Worm (Caenorhabditis elegans) whole organism, L1 larva: ENCODE measurements around the gene ugt-30.
"Not testable (repeated sequence)": the region's sequence is repeated elsewhere in the genome, so short reads cannot be mapped to it uniquely, and the experiment has no call there.

Experiments used
- C04F5.9 ChIP-seq: sonication (generic microtip); optimal IDR thresholded peaks from 2 replicates; lab custom pipeline; 2016; ENCODE audit warnings: missing genetic modification characterization, missing compliant biosample characterization
- C16A3.4 ChIP-seq: fragments of 150-350 bp; optimal IDR thresholded peaks from 2 replicates; lab custom pipeline; 2014; ENCODE audit warnings: missing biosample characterization, missing genetic modification characterization
- F16B12.6 ChIP-seq: fragments of 150-350 bp; optimal IDR thresholded peaks from 2 replicates; lab custom pipeline; 2014; ENCODE audit warnings: missing biosample characterization, missing genetic modification characterization
- alr-1 ChIP-seq: fragments of 200-800 bp; sonication (Bioruptor generic); optimal IDR thresholded peaks from 2 replicates; lab custom pipeline; 2018; ENCODE audit warnings: borderline replicate concordance, mild to moderate bottlenecking, missing genetic modification characterization, missing compliant biosample characterization
- ceh-82 ChIP-seq, 3 experiments: fragments of 150-350 bp in 1 of 3; sonication (generic microtip) in 2 of 3; optimal IDR thresholded peaks; 2 replicates each; lab custom pipeline; 2014 to 2017; ENCODE audit warnings: missing biosample characterization in 3 of 3, missing genetic modification characterization in 3 of 3
- efl-1 ChIP-seq, 4 experiments: fragments of 150-350 bp; optimal IDR thresholded peaks in 3 of 4; peaks in 1 of 4; 1 replicate in 1 of 4; 2 replicates in 3 of 4; lab custom pipeline; 2014; ENCODE audit warnings: missing biosample characterization in 2 of 4, missing genetic modification characterization in 2 of 4, missing genetic modification reagents in 2 of 4
- egl-13 ChIP-seq: sonication (generic microtip); optimal IDR thresholded peaks from 2 replicates; lab custom pipeline; 2016; ENCODE audit warnings: missing genotype, missing genetic modification reagents, missing genetic modification characterization, missing compliant biosample characterization
- egl-27 ChIP-seq, 2 experiments: fragments of 150-350 bp in 1 of 2; sonication (generic microtip); optimal IDR thresholded peaks; 3 replicates each; lab custom pipeline; 2017 to 2018; ENCODE audit warnings: missing biosample characterization in 2 of 2, missing genetic modification characterization in 2 of 2, missing genetic modification reagents in 2 of 2
- fos-1 ChIP-seq: fragments of 150-350 bp; optimal IDR thresholded peaks from 2 replicates; lab custom pipeline; 2014; ENCODE audit warnings: missing biosample characterization, missing genetic modification characterization
- grh-1 ChIP-seq: fragments of 200-800 bp; sonication (Bioruptor generic); IDR thresholded peaks from 2 replicates; pipeline ENCODE4 v1.3.6; 2022; ENCODE audit warnings: missing genetic modification reagents, missing genetic modification characterization, missing compliant biosample characterization
- hlh-17 ChIP-seq: fragments of 200-800 bp; sonication (Bioruptor generic); optimal IDR thresholded peaks from 2 replicates; lab custom pipeline; 2018; ENCODE audit warnings: missing genetic modification characterization, mild to moderate bottlenecking, missing compliant biosample characterization, moderate library complexity, borderline replicate concordance
- lin-14 ChIP-seq: fragments of 200-800 bp; sonication (Bioruptor generic); optimal IDR thresholded peaks from 2 replicates; lab custom pipeline; 2018; ENCODE audit warnings: mild to moderate bottlenecking, missing genetic modification characterization, moderate library complexity, missing compliant biosample characterization
- lin-39 ChIP-seq: fragments of 150-350 bp; optimal IDR thresholded peaks from 2 replicates; lab custom pipeline; 2014; ENCODE audit warnings: missing biosample characterization, missing genetic modification reagents, missing genetic modification characterization
- mab-9 ChIP-seq: fragments of 200-800 bp; sonication (Bioruptor generic); IDR thresholded peaks from 2 replicates; pipeline ENCODE4 v1.3.6; 2022; ENCODE audit warnings: missing genetic modification reagents, missing genetic modification characterization, missing compliant biosample characterization
- mdl-1 ChIP-seq, 2 experiments: fragments of 150-350 bp; optimal IDR thresholded peaks; 2 replicates each; lab custom pipeline; 2014 to 2017; ENCODE audit warnings: missing biosample characterization in 2 of 2, missing genetic modification characterization in 2 of 2, inconsistent platforms in 1 of 2
- mep-1 ChIP-seq: fragments of 150-350 bp; optimal IDR thresholded peaks from 2 replicates; lab custom pipeline; 2014; ENCODE audit warnings: missing biosample characterization, missing genetic modification characterization
- nhr-47 ChIP-seq: sonication (generic microtip); optimal IDR thresholded peaks from 2 replicates; lab custom pipeline; 2016; ENCODE audit warnings: mild to moderate bottlenecking, missing genetic modification characterization, moderate library complexity, missing compliant biosample characterization
- nhr-71 ChIP-seq: sonication (generic microtip); optimal IDR thresholded peaks from 2 replicates; lab custom pipeline; 2016; ENCODE audit warnings: mild to moderate bottlenecking, missing genetic modification characterization, moderate library complexity, missing compliant biosample characterization
- nhr-77 ChIP-seq: fragments of 150-350 bp; optimal IDR thresholded peaks from 2 replicates; lab custom pipeline; 2014; ENCODE audit warnings: missing biosample characterization, missing genetic modification characterization
- nhr-84 ChIP-seq: sonication (generic microtip); optimal IDR thresholded peaks from 2 replicates; lab custom pipeline; 2017; ENCODE audit warnings: missing biosample characterization, missing genetic modification characterization
- pag-3 ChIP-seq: sonication (generic microtip); optimal IDR thresholded peaks from 2 replicates; lab custom pipeline; 2017; ENCODE audit warnings: missing genetic modification characterization, mild to moderate bottlenecking, missing compliant biosample characterization, antibody characterized with exemption, borderline replicate concordance; ENCODE audit not compliant: insufficient read depth
- rnt-1 ChIP-seq: sonication (generic microtip); optimal IDR thresholded peaks from 2 replicates; lab custom pipeline; 2016; ENCODE audit warnings: mild to moderate bottlenecking, missing genetic modification characterization, moderate library complexity, missing compliant biosample characterization
- tlp-1 ChIP-seq: fragments of 150-350 bp; optimal IDR thresholded peaks from 2 replicates; lab custom pipeline; 2014; ENCODE audit warnings: missing biosample characterization, missing genetic modification characterization
- unc-30 ChIP-seq: sonication (generic microtip); optimal IDR thresholded peaks from 2 replicates; lab custom pipeline; 2017; ENCODE audit warnings: missing biosample characterization, missing genetic modification characterization
- unc-86 ChIP-seq: sonication (generic microtip); optimal IDR thresholded peaks from 2 replicates; lab custom pipeline; 2016; ENCODE audit warnings: missing genetic modification characterization, missing compliant biosample characterization
- vab-15 ChIP-seq: sonication (generic microtip); optimal IDR thresholded peaks from 2 replicates; lab custom pipeline; 2017; ENCODE audit warnings: missing genotype, mild to moderate bottlenecking, missing genetic modification characterization, missing compliant biosample characterization
- zip-4 ChIP-seq: fragments of 200-800 bp; sonication (Bioruptor generic); optimal IDR thresholded peaks from 2 replicates; lab custom pipeline; 2018; ENCODE audit warnings: mild to moderate bottlenecking, missing genetic modification characterization, moderate library complexity, missing compliant biosample characterization
- ztf-4 ChIP-seq: fragments of 150-350 bp; optimal IDR thresholded peaks from 2 replicates; lab custom pipeline; 2014; ENCODE audit warnings: missing biosample characterization, missing genetic modification characterization

Gene ugt-30

ce11 chrV:15109260-15109659 lies 15.8 kb downstream of the ugt-30 start, which contains the start of gene Y75B12A.2:
Y75B12A.2 (plus strand) TSS chrV:15109560.
- TF ChIP-seq fos-1 (tag; lab: Kevin White, UChicago) (no peak), nhr-84 (tag; lab: Kevin White, UChicago) (no peak), mdl-1 (tag; optimal IDR thresholded peaks at IDR 0.05; lab: Kevin White, UChicago) (no peak), nhr-47 (tag; lab: Kevin White, UChicago) (no peak), zip-4 (GFP tag; lab: Kevin White, UChicago) (no peak), nhr-71 (tag; lab: Kevin White, UChicago) (no peak), mep-1 (tag; lab: Kevin White, UChicago) (no peak), egl-27 (tag; optimal IDR thresholded peaks at IDR 0.05; lab: Kevin White, UChicago) (no peak), F16B12.6 (tag; lab: Kevin White, UChicago) (no peak)

DNA sequence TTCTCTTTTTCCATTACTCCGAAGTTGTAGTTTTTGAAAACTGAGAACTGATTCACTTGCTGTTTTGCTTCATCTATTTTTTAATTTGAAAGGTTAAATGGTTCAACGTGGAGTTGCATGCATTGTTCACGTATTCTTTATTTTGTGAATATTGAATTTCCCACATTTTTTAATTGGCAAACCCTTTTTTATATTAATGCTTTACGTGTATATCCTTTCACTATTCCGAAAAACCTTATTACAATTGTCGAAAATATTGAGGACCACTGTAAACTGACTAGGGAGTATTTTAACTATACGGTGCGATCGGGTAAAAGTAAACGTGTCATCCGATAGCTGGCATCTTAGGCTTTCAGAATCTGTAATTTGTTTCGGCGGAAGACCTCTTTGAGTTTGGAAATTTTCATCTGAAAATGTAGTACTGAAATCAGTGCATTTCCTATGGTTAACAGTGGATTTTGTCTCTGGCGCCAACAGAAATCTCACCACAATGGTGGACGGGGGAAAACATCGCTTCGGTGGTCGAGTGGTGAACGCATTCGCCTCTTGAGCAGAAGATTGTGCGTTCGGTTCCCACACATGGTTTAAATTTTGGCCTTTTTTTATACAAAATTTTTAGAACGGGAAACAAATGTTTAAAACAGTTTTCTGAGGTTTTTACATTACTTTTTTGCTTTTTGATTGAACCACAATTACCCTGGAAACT lies 19.0 kb downstream of the ugt-30 start, which contains the start of gene C01G10.14:
TSS of gene C01G10.14 (minus strand) at position 51 of the 706 bp plus-strand sequence.
- TF ChIP-seq mab-9; zip-4 (GFP tag; lab: Kevin White, UChicago); pag-3: not testable (repeated sequence)

DNA sequence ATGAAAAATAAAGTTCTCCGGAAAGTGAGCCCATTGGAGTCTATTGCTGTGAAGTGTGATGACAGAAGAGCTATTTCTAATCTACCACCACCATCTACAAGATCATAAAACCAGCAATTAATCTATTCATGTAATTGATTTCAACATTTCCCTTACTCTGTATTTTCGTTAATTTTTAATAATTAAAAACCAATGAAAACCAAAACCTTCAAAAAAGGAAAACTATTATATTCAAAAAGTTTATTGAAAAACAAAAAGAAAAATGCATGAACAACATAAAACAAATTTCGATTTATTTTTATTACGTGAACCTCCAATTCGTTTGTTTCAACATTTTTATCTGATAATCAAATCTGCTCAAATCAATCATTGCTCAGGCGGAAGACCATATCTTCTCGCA lies 25.6 kb downstream of the ugt-30 start, which contains the start of gene C01G10.1:
TSS of gene C01G10.1 (plus strand) at position 301 of the 400 bp plus-strand sequence.
- TF ChIP-seq mdl-1 (tag; optimal IDR thresholded peaks at IDR 0.05; lab: Kevin White, UChicago) (no peak), lin-39 (tag; lab: Kevin White, UChicago) (no peak), unc-30 (tag; lab: Kevin White, UChicago) (no peak), lin-14 (GFP tag; lab: Kevin White, UChicago) (no peak)

ce11 chrV:15094749-15095148 lies 30.3 kb downstream of the ugt-30 start, which contains the start of gene srx-78:
srx-78 (plus strand) TSS chrV:15095049.
- TF ChIP-seq alr-1 (tag; lab: Kevin White, UChicago) (no peak), lin-39 (tag; lab: Kevin White, UChicago) (no peak), C04F5.9 (tag; lab: Kevin White, UChicago) (no peak), unc-86 (tag; lab: Kevin White, UChicago) (no peak), grh-1 (GFP tag; lab: Robert Waterston, UW) (no peak), C16A3.4 (tag; lab: Kevin White, UChicago) (no peak), vab-15 (no peak), efl-1 (optimal IDR thresholded peaks at IDR 0.05; lab: Kevin White, UChicago) (no peak), efl-1 (GFP tag; optimal IDR thresholded peaks at IDR 0.05 in 1 of 2; lab: Kevin White, UChicago) (no peak), hlh-17 (no peak), F16B12.6 (tag; lab: Kevin White, UChicago) (no peak), nhr-71 (tag; lab: Kevin White, UChicago) (no peak), tlp-1 (tag; lab: Kevin White, UChicago) (no peak), rnt-1 (tag; lab: Kevin White, UChicago) (no peak)

DNA sequence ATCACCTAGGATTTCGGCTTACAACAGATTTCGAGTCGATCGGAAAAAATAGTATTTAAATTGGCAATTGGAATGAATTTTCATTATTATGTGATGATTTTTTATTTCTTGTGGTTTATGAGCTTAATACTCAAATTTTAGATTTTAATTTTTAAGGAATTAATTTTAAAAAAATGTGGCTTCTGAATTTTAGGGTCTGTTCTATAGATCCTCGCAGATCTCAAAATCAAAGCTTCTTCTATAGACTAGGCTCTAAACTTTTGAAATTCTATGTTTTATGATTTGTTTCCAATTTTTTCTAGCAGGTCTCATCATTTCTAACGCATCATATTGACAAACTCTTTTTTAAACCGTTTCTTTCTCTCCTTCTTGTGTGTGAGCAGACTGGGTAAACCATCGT lies 32.4 kb downstream of the ugt-30 start, which contains the start of gene txt-12:
TSS of gene txt-12 (plus strand) at position 301 of the 400 bp plus-strand sequence.
- TF ChIP-seq egl-13 (tag; lab: Kevin White, UChicago) (no peak), nhr-77 (peak; percentile 14)

DNA sequence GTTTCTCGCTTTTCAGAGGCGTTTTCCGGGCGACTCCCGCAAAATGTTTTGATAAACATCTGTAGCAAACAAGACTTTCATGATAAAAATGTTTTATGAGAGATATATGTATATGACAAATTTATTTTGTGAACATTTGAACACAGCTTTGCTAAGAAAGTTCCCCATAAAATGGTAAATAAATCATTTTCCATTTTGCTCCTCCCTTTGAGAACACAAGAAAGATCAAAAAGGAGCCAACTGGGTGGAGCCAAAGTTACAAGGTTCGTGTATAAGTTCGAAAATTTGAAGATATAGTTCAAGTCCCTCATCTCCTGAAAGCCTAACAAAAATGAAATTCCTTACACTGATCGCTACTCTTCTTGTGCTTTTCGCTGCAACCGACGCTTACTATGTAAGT lies 34.6 kb downstream of the ugt-30 start, which contains the start of gene C01G10.17:
TSS of gene C01G10.17 (plus strand) at position 301 of the 400 bp plus-strand sequence.
- TF ChIP-seq ztf-4 (no peak), ceh-82 (tag; optimal IDR thresholded peaks at IDR 0.05; lab: Kevin White, UChicago) (no peak)
